Fruit fly (Drosophila melanogaster) S2 (cell line): Measurements from ENCODE around the gene Srp9.
A peak's percentile ranks its signal among the peaks of the same experiment; 100 is the strongest.

Experiments used
- CG8478 ChIP-seq: fragments of >200 bp; optimal IDR thresholded peaks from 2 replicates; lab custom pipeline; 2018
- CTCF ChIP-seq, 2 experiments: fragments of >200 bp; optimal IDR thresholded peaks; 2 replicates each; lab custom pipeline; 2018

DNA sequence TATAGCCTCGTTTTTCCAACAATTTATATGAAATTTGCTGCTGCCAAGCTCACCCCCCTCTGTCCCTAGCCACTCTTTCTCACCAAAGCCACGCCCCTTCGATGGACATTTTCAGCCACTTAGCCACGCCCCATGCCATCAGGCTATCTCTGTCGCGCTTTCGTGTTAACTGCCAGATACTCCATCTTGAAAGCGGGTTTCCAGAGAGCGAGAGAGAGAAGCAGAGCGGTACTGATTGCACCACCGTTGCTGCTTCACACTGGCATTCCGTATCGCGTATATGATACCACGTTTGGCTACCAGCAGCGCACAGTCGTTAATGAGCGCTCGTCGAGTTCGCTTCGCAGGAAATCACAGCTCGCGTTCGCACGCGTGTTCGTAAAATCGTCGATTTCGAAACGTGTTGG lies 11.7 kb downstream of the Srp9 start, which contains the start of gene exex:
- TF ChIP-seq CG8478 (lab: Kevin White, UChicago) (no peak), CTCF (optimal IDR thresholded peaks at IDR 0.05; lab: Kevin White, UChicago) (peak in 1 of 2 experiments; percentile 1)
